Worm (Caenorhabditis elegans): ENCODE data around the gene Y37E11AL.9.

The Y37E11AL.9 gene

DNA sequence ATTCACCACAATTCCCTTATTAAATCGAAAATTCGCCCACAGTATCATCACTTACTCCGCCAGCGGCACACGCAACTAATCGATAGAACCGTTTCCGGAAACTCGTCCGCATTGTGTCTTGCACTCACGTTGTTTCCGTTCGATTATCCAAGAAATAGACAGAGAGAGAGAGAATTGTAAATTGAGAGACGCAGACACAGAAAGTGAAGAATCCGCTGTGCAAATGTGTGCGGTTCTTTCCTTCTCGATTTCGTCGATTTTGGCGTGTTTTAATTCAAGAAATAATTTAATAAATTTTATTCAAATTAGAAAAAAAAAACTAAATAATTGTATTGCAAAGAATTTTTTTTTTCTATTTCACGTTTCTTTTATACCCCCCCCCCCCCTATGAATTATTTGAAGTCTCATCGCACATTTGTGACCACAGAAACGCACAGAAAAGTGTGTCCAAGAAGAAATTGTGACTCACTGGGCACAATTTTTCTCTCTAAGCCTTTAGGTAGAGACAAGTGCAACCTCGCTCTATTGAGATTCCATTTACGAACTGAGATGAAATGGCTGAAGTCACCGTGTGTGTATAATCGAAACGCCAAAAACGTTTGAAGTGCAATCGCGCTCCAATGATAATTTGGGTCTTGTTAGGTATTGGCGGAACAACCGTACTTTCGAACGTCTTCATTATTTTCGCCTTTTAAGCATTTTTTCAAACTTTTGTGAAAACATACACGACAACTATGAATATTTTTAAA is 38.4 kb upstream of the Y37E11AL.9 start, which contains the start of gene nape-2:
TSS of gene nape-2 (minus strand) at position 271 of the 749 bp plus-strand sequence.
- TF ChIP-seq zag-1 (tag; optimal IDR thresholded peaks at IDR 0.05) (no peak), unc-130 (tag; optimal IDR thresholded peaks at IDR 0.05) (no peak), rnt-1 (tag; optimal IDR thresholded peaks at IDR 0.05) (peak; percentile 30), aly-2 (tag; optimal IDR thresholded peaks at IDR 0.05) (no peak), alr-1 (tag; optimal IDR thresholded peaks at IDR 0.05; ENCODE audit: borderline replicate concordance) (peak; percentile 60), blmp-1 (tag; optimal IDR thresholded peaks at IDR 0.05) (peak; percentile 5), lin-35 (GFP tag; optimal IDR thresholded peaks at IDR 0.05) (peak in 1 of 2 experiments; percentile 32), ets-5 (GFP tag; IDR thresholded peaks at IDR 0.05) (no peak), pax-3 (tag; optimal IDR thresholded peaks at IDR 0.05) (no peak), zip-4 (GFP tag; optimal IDR thresholded peaks at IDR 0.05) (no peak), ama-1 (optimal IDR thresholded peaks at IDR 0.05) (no peak), dpl-1 (GFP tag; optimal IDR thresholded peaks at IDR 0.05) (peak in 1 of 3 experiments; percentile 22), lin-15B (tag; optimal IDR thresholded peaks at IDR 0.05) (peak; percentile 45), C04F5.9 (tag; optimal IDR thresholded peaks at IDR 0.05) (no peak), lin-14 (GFP tag; optimal IDR thresholded peaks at IDR 0.05) (peak; percentile 70), nhr-77 (tag; optimal IDR thresholded peaks at IDR 0.05) (peak; percentile 16), ceh-90 (tag; optimal IDR thresholded peaks at IDR 0.05) (no peak), fkh-4 (tag; optimal IDR thresholded peaks at IDR 0.05; ENCODE audit: borderline replicate concordance) (no peak), snpc-4 (tag; optimal IDR thresholded peaks at IDR 0.05) (peak; percentile 37), fos-1 (tag; optimal IDR thresholded peaks at IDR 0.05) (no peak), C16A3.4 (tag; optimal IDR thresholded peaks at IDR 0.05) (no peak), mab-9 (GFP tag; IDR thresholded peaks at IDR 0.05) (no peak), ztf-11 (tag; optimal IDR thresholded peaks at IDR 0.05) (no peak), efl-1 (optimal IDR thresholded peaks at IDR 0.05) (no peak), efl-1 (GFP tag; optimal IDR thresholded peaks at IDR 0.05 in 1 of 2) (peak in 1 of 2 experiments; percentile 91), nhr-47 (tag; optimal IDR thresholded peaks at IDR 0.05) (peak; percentile 6), lsy-2 (tag; optimal IDR thresholded peaks at IDR 0.05) (peak in 1 of 2 experiments; percentile 32), tlp-1 (tag; optimal IDR thresholded peaks at IDR 0.05) (no peak), isw-1 (GFP tag; IDR thresholded peaks at IDR 0.05) (no peak), dsc-1 (tag; optimal IDR thresholded peaks at IDR 0.05) (no peak), ceh-88 (GFP tag; IDR thresholded peaks at IDR 0.05) (no peak), unc-62 (GFP tag; optimal IDR thresholded peaks at IDR 0.05) (no peak)

DNA sequence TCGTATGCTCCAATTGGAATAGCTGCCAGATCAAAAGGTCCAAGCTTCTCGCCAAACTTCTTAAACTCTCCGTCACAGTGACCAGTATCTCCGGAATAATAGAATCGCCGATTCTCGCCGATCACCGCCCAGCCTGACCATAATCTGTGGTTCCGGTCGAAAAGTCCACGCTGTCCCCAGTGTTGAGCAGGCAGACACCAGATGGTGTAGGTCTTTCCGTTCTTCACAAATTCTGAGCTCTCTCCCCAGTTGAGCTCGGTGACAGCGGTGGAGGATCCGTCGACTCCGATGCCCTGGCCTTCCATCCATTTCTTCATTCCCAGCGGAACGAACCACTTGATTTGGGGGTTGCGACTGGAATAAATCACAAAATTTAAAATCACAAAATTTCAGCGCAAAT is 35.8 kb upstream of the Y37E11AL.9 start:
- TF ChIP-seq skn-1 (tag; optimal IDR thresholded peaks at IDR 0.05) (no peak), sptf-1 (tag; optimal IDR thresholded peaks at IDR 0.05) (no peak), Y116A8C.19 (tag; optimal IDR thresholded peaks at IDR 0.05; ENCODE audit: borderline replicate concordance) (no peak), nhr-85 (tag) (no peak), C04F5.9 (tag; optimal IDR thresholded peaks at IDR 0.05) (no peak), nhr-19 (GFP tag; conservative IDR thresholded peaks at IDR 0.05) (no peak), nhr-12 (tag; optimal IDR thresholded peaks at IDR 0.05) (no peak), mdl-1 (tag; optimal IDR thresholded peaks at IDR 0.05) (no peak), ets-5 (GFP tag; IDR thresholded peaks at IDR 0.05) (no peak), hlh-17 (GFP tag; optimal IDR thresholded peaks at IDR 0.05; ENCODE audit: borderline replicate concordance) (no peak), egl-13 (tag; optimal IDR thresholded peaks at IDR 0.05) (no peak), nhr-76 (tag; optimal IDR thresholded peaks at IDR 0.05) (no peak), snu-23 (GFP tag; optimal IDR thresholded peaks at IDR 0.05) (no peak), xbp-1 (tag; optimal IDR thresholded peaks at IDR 0.05) (no peak), efl-1 (optimal IDR thresholded peaks at IDR 0.05) (no peak), efl-1 (GFP tag; optimal IDR thresholded peaks at IDR 0.05 in 1 of 2) (no peak)
